Worm (Caenorhabditis elegans) whole organism, L4 larva: ENCODE results near the gene clec-62.

ENCODE experiments used
- F37D6.2 ChIP-seq: sonication (generic microtip); optimal IDR thresholded peaks from 2 replicates; lab custom pipeline; 2016; ENCODE audit warnings: mild to moderate bottlenecking, missing genetic modification characterization, missing compliant biosample characterization
- F44E2.7 ChIP-seq: fragments of 200-800 bp; sonication (Bioruptor generic); IDR thresholded peaks from 2 replicates; pipeline ENCODE4 v2.1.2; 2022; ENCODE audit warnings: missing genetic modification characterization, missing compliant biosample characterization
- F49E8.2 ChIP-seq: sonication (generic microtip); optimal IDR thresholded peaks from 2 replicates; lab custom pipeline; 2016; ENCODE audit warnings: missing compliant biosample characterization, mild to moderate bottlenecking, missing genetic modification characterization, borderline replicate concordance
- R02D3.7 ChIP-seq: fragments of 150-350 bp; sonication (generic microtip); optimal IDR thresholded peaks from 3 replicates; lab custom pipeline; 2014; ENCODE audit warnings: missing biosample characterization, missing genetic modification characterization
- T26A8.4 ChIP-seq: fragments of 200-800 bp; sonication (Bioruptor generic); IDR thresholded peaks from 2 replicates; pipeline ENCODE4 v1.3.6; 2022; ENCODE audit warnings: missing genetic modification characterization, missing compliant biosample characterization
- Y105C5A.15 ChIP-seq: fragments of 200-800 bp; sonication (Bioruptor generic); IDR thresholded peaks from 2 replicates; pipeline ENCODE4 v1.3.6; 2022; ENCODE audit warnings: missing genetic modification characterization, missing compliant biosample characterization
- Y5F2A.4 ChIP-seq: fragments of 200-800 bp; sonication (Bioruptor generic); optimal IDR thresholded peaks from 2 replicates; lab custom pipeline; 2018; ENCODE audit warnings: mild to moderate bottlenecking, missing genetic modification characterization, missing compliant biosample characterization
- ZK546.5 ChIP-seq, 2 experiments: sonication (generic microtip); optimal IDR thresholded peaks; 2 replicates each; lab custom pipeline; 2017; ENCODE audit warnings: missing biosample characterization in 2 of 2, missing genetic modification characterization in 2 of 2
- arid-1 ChIP-seq: fragments of 200-800 bp; sonication (Bioruptor generic); conservative IDR thresholded peaks from 2 replicates; pipeline ENCODE4 v1.3.6; 2022; ENCODE audit warnings: missing genetic modification reagents, missing genetic modification characterization, missing compliant biosample characterization
- attf-4 ChIP-seq: sonication (generic microtip); optimal IDR thresholded peaks from 3 replicates; lab custom pipeline; 2017; ENCODE audit warnings: missing biosample characterization, missing genetic modification characterization
- ceh-20 ChIP-seq: fragments of 200-800 bp; sonication (Bioruptor generic); IDR thresholded peaks from 2 replicates; pipeline ENCODE4 v1.3.6; 2022; ENCODE audit warnings: missing genetic modification reagents, missing genetic modification characterization, missing compliant biosample characterization
- ceh-28 ChIP-seq: fragments of 150-350 bp; optimal IDR thresholded peaks from 2 replicates; lab custom pipeline; 2014; ENCODE audit warnings: missing biosample characterization, missing genetic modification reagents, missing genetic modification characterization
- ceh-62 ChIP-seq: sonication (generic microtip); optimal IDR thresholded peaks from 2 replicates; lab custom pipeline; 2017; ENCODE audit warnings: missing biosample characterization, missing genetic modification characterization
- ceh-82 ChIP-seq: sonication (generic microtip); optimal IDR thresholded peaks from 2 replicates; lab custom pipeline; 2017; ENCODE audit warnings: missing biosample characterization, missing genetic modification characterization
- ctbp-1 ChIP-seq: fragments of 200-800 bp; sonication (Bioruptor generic); IDR thresholded peaks from 2 replicates; pipeline ENCODE4 v1.3.6; 2022; ENCODE audit warnings: missing genetic modification reagents, missing genetic modification characterization, missing compliant biosample characterization
- daf-16 ChIP-seq, 3 experiments: sonication (generic microtip); optimal IDR thresholded peaks; 2 replicates each; lab custom pipeline; 2016 to 2017; ENCODE audit warnings: missing genetic modification characterization in 3 of 3, missing genetic modification reagents in 3 of 3, mild to moderate bottlenecking in 2 of 3, missing compliant biosample characterization in 2 of 3, missing biosample characterization in 1 of 3, moderate library complexity in 1 of 3
- daf-19 ChIP-seq: fragments of 200-800 bp; sonication (Bioruptor generic); conservative IDR thresholded peaks from 2 replicates; pipeline ENCODE4 v1.3.6; 2022; ENCODE audit warnings: missing genetic modification characterization, missing compliant biosample characterization
- dmd-6 ChIP-seq: fragments of 200-800 bp; sonication (Bioruptor generic); IDR thresholded peaks from 2 replicates; pipeline ENCODE4 v1.3.6; 2022; ENCODE audit warnings: missing genetic modification reagents, missing genetic modification characterization, missing compliant biosample characterization
- duxl-1 ChIP-seq: sonication (generic microtip); optimal IDR thresholded peaks from 2 replicates; lab custom pipeline; 2016; ENCODE audit warnings: mild to moderate bottlenecking, missing genetic modification characterization, moderate library complexity, missing compliant biosample characterization; ENCODE audit not compliant: poor library complexity
- dve-1 ChIP-seq: sonication (generic microtip); optimal IDR thresholded peaks from 2 replicates; lab custom pipeline; 2017; ENCODE audit warnings: antibody characterized with exemption, mild to moderate bottlenecking, missing genetic modification characterization, missing compliant biosample characterization; ENCODE audit not compliant: insufficient read depth
- egl-43 ChIP-seq: fragments of 200-800 bp; sonication (Bioruptor generic); IDR thresholded peaks from 2 replicates; pipeline ENCODE4 v1.3.6; 2022; ENCODE audit warnings: missing genetic modification reagents, missing genetic modification characterization, missing compliant biosample characterization
- fkh-10 ChIP-seq: fragments of 150-350 bp; optimal IDR thresholded peaks from 2 replicates; lab custom pipeline; 2014; ENCODE audit warnings: missing biosample characterization, missing genetic modification reagents, missing genetic modification characterization
- gei-8 ChIP-seq: fragments of 200-800 bp; sonication (Bioruptor generic); optimal IDR thresholded peaks from 2 replicates; lab custom pipeline; 2018; ENCODE audit warnings: mild to moderate bottlenecking, missing genetic modification characterization, missing compliant biosample characterization
- hlh-11 ChIP-seq: fragments of 200-800 bp; sonication (Bioruptor generic); optimal IDR thresholded peaks from 2 replicates; lab custom pipeline; 2018; ENCODE audit warnings: mild to moderate bottlenecking, missing genetic modification characterization, missing compliant biosample characterization
- lim-7 ChIP-seq: fragments of 200-800 bp; sonication (Bioruptor generic); IDR thresholded peaks from 2 replicates; pipeline ENCODE4 v1.3.6; 2022; ENCODE audit warnings: missing genetic modification characterization, missing compliant biosample characterization
- lin-1 ChIP-seq: fragments of 200-800 bp; sonication (Bioruptor generic); IDR thresholded peaks from 2 replicates; pipeline ENCODE4 v1.3.6; 2022; ENCODE audit warnings: missing genetic modification reagents, missing genetic modification characterization, missing compliant biosample characterization
- lin-39 ChIP-seq: fragments of 150-350 bp; optimal IDR thresholded peaks from 2 replicates; lab custom pipeline; 2014; ENCODE audit warnings: missing biosample characterization, missing genetic modification reagents, missing genetic modification characterization
- lir-3 ChIP-seq: sonication (generic microtip); optimal IDR thresholded peaks from 2 replicates; lab custom pipeline; 2016; ENCODE audit warnings: mild to moderate bottlenecking, missing genetic modification characterization, missing compliant biosample characterization
- madf-5 ChIP-seq, 2 experiments: fragments of 200-800 bp; sonication (Bioruptor generic); IDR thresholded peaks; 2 replicates each; pipeline ENCODE4 v1.3.6; 2022; ENCODE audit warnings: missing compliant biosample characterization in 2 of 2, missing genetic modification characterization in 2 of 2
- mdt-29 ChIP-seq: fragments of 200-800 bp; sonication (Bioruptor generic); IDR thresholded peaks from 2 replicates; pipeline ENCODE4 v1.3.6; 2022; ENCODE audit warnings: missing genetic modification reagents, missing genetic modification characterization, missing compliant biosample characterization
- mxl-3 ChIP-seq: fragments of 200-800 bp; sonication (Bioruptor generic); optimal IDR thresholded peaks from 2 replicates; lab custom pipeline; 2018; ENCODE audit warnings: mild to moderate bottlenecking, missing genetic modification characterization, missing compliant biosample characterization
- nhr-10 ChIP-seq: fragments of 150-350 bp; optimal IDR thresholded peaks from 2 replicates; lab custom pipeline; 2014; ENCODE audit warnings: missing biosample characterization, missing genetic modification characterization
- nhr-11 ChIP-seq: fragments of 150-350 bp; optimal IDR thresholded peaks from 2 replicates; lab custom pipeline; 2014; ENCODE audit warnings: missing biosample characterization, missing genetic modification characterization
- nhr-237 ChIP-seq: sonication (generic microtip); optimal IDR thresholded peaks from 2 replicates; lab custom pipeline; 2017; ENCODE audit warnings: missing biosample characterization, missing genetic modification characterization
- nhr-25 ChIP-seq: sonication (generic microtip); optimal IDR thresholded peaks from 2 replicates; lab custom pipeline; 2017; ENCODE audit warnings: missing genetic modification characterization, mild to moderate bottlenecking, missing compliant biosample characterization, antibody characterized with exemption, moderate library complexity, borderline replicate concordance; ENCODE audit not compliant: insufficient read depth
- nhr-28 ChIP-seq: fragments of 150-350 bp; optimal IDR thresholded peaks from 2 replicates; lab custom pipeline; 2014; ENCODE audit warnings: missing biosample characterization, missing genetic modification characterization
- nhr-41 ChIP-seq: fragments of 200-800 bp; sonication (Bioruptor generic); IDR thresholded peaks from 2 replicates; pipeline ENCODE4 v1.3.6; 2022; ENCODE audit warnings: missing genetic modification reagents, missing genetic modification characterization, missing compliant biosample characterization
- nhr-6 ChIP-seq: fragments of 150-350 bp; optimal IDR thresholded peaks from 2 replicates; lab custom pipeline; 2014; ENCODE audit warnings: missing biosample characterization, missing genetic modification characterization
- nhr-77 ChIP-seq: fragments of 150-350 bp; optimal IDR thresholded peaks from 2 replicates; lab custom pipeline; 2014; ENCODE audit warnings: missing biosample characterization, missing genetic modification characterization
- php-3 ChIP-seq: fragments of 200-800 bp; sonication (Bioruptor generic); IDR thresholded peaks from 2 replicates; pipeline ENCODE4 v1.3.6; 2022; ENCODE audit warnings: missing genetic modification reagents, missing genetic modification characterization, missing compliant biosample characterization
- pqm-1 ChIP-seq: sonication (generic microtip); optimal IDR thresholded peaks from 2 replicates; lab custom pipeline; 2017; ENCODE audit warnings: missing biosample characterization, missing genetic modification characterization
- rbr-2 ChIP-seq: sonication (generic microtip); optimal IDR thresholded peaks from 2 replicates; lab custom pipeline; 2016; ENCODE audit warnings: missing genotype, missing genetic modification characterization, missing compliant biosample characterization
- sdz-12 ChIP-seq: fragments of 200-800 bp; sonication (Bioruptor generic); optimal IDR thresholded peaks from 2 replicates; lab custom pipeline; 2018; ENCODE audit warnings: mild to moderate bottlenecking, missing genetic modification characterization, missing compliant biosample characterization
- set-16 ChIP-seq: fragments of 200-800 bp; sonication (Bioruptor generic); IDR thresholded peaks from 2 replicates; pipeline ENCODE4 v1.3.6; 2022; ENCODE audit warnings: missing genetic modification reagents, missing genetic modification characterization, missing compliant biosample characterization
- skn-1 ChIP-seq: fragments of 150-350 bp; optimal IDR thresholded peaks from 2 replicates; lab custom pipeline; 2014; ENCODE audit warnings: missing biosample characterization, missing genetic modification characterization
- snpc-1.2 ChIP-seq: fragments of 200-800 bp; sonication (Bioruptor generic); IDR thresholded peaks from 2 replicates; pipeline ENCODE4 v1.3.6; 2022; ENCODE audit warnings: missing genetic modification reagents, missing genetic modification characterization, missing compliant biosample characterization
- snpc-4 ChIP-seq: fragments of 150-350 bp; optimal IDR thresholded peaks from 2 replicates; lab custom pipeline; 2014; ENCODE audit warnings: missing biosample characterization, missing genetic modification characterization
- spr-3 ChIP-seq: fragments of 200-800 bp; sonication (Bioruptor generic); optimal IDR thresholded peaks from 2 replicates; lab custom pipeline; 2018; ENCODE audit warnings: mild to moderate bottlenecking, missing genetic modification characterization, missing compliant biosample characterization
- tag-97 ChIP-seq: fragments of 200-800 bp; sonication (Bioruptor generic); IDR thresholded peaks from 2 replicates; pipeline ENCODE4 v1.3.6; 2022; ENCODE audit warnings: missing genetic modification characterization, missing compliant biosample characterization
- tra-1 ChIP-seq: fragments of 200-800 bp; sonication (Bioruptor generic); IDR thresholded peaks from 2 replicates; pipeline ENCODE4 v1.3.6; 2022; ENCODE audit warnings: missing genetic modification reagents, missing genetic modification characterization, missing compliant biosample characterization
- zfp-2 ChIP-seq: sonication (generic microtip); optimal IDR thresholded peaks from 2 replicates; lab custom pipeline; 2016; ENCODE audit warnings: mild to moderate bottlenecking, missing genetic modification characterization, missing compliant biosample characterization
- ztf-11 ChIP-seq: fragments of 150-350 bp; optimal IDR thresholded peaks from 2 replicates; lab custom pipeline; 2014; ENCODE audit warnings: missing biosample characterization, missing genetic modification characterization

The clec-62 gene

ce11 chrII:12931456-12931923, 36.6 kb upstream of the clec-62 start, which contains the start of gene dct-18:
Gene dct-18 (plus strand): TSS chrII:12931873.
- TF ChIP-seq daf-16 (GFP tag; optimal IDR thresholded peaks at IDR 0.05; lab: Kevin White, UChicago) (no peak), daf-16 (tag; optimal IDR thresholded peaks at IDR 0.05; lab: Kevin White, UChicago) (peak; percentile 54), Y105C5A.15 (GFP tag; lab: Robert Waterston, UW) (no peak), pqm-1 (peak; percentile 77), rbr-2 (tag; lab: Kevin White, UChicago) (no peak), ceh-82 (no peak), mdt-29 (GFP tag; lab: Robert Waterston, UW) (no peak), R02D3.7 (no peak), hlh-11 (tag; lab: Kevin White, UChicago) (peak; percentile 62), dve-1 (tag; lab: Kevin White, UChicago) (peak; percentile 66), snpc-4 (tag; lab: Kevin White, UChicago) (no peak), lim-7 (GFP tag; lab: Robert Waterston, UW) (no peak), ztf-11 (tag; lab: Kevin White, UChicago) (no peak), lin-39 (tag; lab: Kevin White, UChicago) (no peak), nhr-28 (tag; lab: Kevin White, UChicago) (peak; percentile 88), spr-3 (no peak), duxl-1 (tag; lab: Kevin White, UChicago) (no peak), nhr-77 (tag; lab: Kevin White, UChicago) (peak; percentile 29), snpc-1.2 (GFP tag; lab: Robert Waterston, UW) (no peak), attf-4 (tag; lab: Kevin White, UChicago) (no peak), arid-1 (GFP tag; lab: Robert Waterston, UW) (no peak), nhr-237 (tag; lab: Kevin White, UChicago) (no peak), F49E8.2 (tag; lab: Kevin White, UChicago) (no peak), ceh-62 (no peak), sdz-12 (no peak), nhr-41 (GFP tag; lab: Robert Waterston, UW) (0 out of 2 replicates have a peak, but pooled peaks have one; percentile 39), mxl-3 (GFP tag; lab: Kevin White, UChicago) (peak; percentile 0), F44E2.7 (no peak), tag-97 (no peak), tra-1 (GFP tag; lab: Robert Waterston, UW) (no peak), egl-43 (GFP tag; lab: Robert Waterston, UW) (no peak), php-3 (GFP tag; lab: Robert Waterston, UW) (0 out of 2 replicates have a peak, but pooled peaks have one; percentile 20), ceh-20 (no peak), set-16 (GFP tag; lab: Robert Waterston, UW) (no peak), fkh-10 (GFP tag; lab: Kevin White, UChicago) (no peak), nhr-25 (tag; lab: Kevin White, UChicago) (no peak), daf-19 (GFP tag; lab: Robert Waterston, UW) (no peak), F37D6.2 (tag; lab: Kevin White, UChicago) (no peak), ctbp-1 (GFP tag; lab: Robert Waterston, UW) (no peak), gei-8 (GFP tag; lab: Kevin White, UChicago) (no peak), ZK546.5 (tag; optimal IDR thresholded peaks at IDR 0.05; lab: Kevin White, UChicago) (no peak), T26A8.4 (GFP tag; lab: Robert Waterston, UW) (no peak), dmd-6 (GFP tag; lab: Robert Waterston, UW) (peak; percentile 48), lir-3 (tag; lab: Kevin White, UChicago) (no peak), madf-5 (GFP tag; IDR thresholded peaks at IDR 0.05; lab: Robert Waterston, UW) (no peak), nhr-11 (tag; lab: Kevin White, UChicago) (no peak), Y5F2A.4 (no peak), lin-1 (GFP tag; lab: Robert Waterston, UW) (0 out of 2 replicates have a peak, but pooled peaks have one; percentile 15), nhr-6 (tag; lab: Kevin White, UChicago) (no peak), nhr-10 (no peak), zfp-2 (no peak), ceh-28 (tag; lab: Kevin White, UChicago) (no peak), skn-1 (no peak)
